Fruit fly (Drosophila melanogaster) whole organism, embryonic: Measurements from ENCODE around the gene shd.

Source experiments
- Ada2b ChIP-seq: fragments of 200-800 bp; sonication (Bioruptor generic); IDR thresholded peaks from 2 replicates; pipeline ENCODE4 v1.3.6; 2022; ENCODE audit warnings: missing biosample characterization, missing genetic modification characterization
- Blimp-1 ChIP-seq: fragments of 200-800 bp; sonication (Bioruptor generic); optimal IDR thresholded peaks from 3 replicates; lab custom pipeline; 2018; ENCODE audit warnings: missing biosample characterization, missing genetic modification characterization, mild to moderate bottlenecking, moderate library complexity, missing genetic modification reagents
- CG10366 ChIP-seq: fragments of 200-800 bp; sonication (Bioruptor generic); IDR thresholded peaks from 2 replicates; pipeline ENCODE4 v1.3.6; 2022; ENCODE audit warnings: missing biosample characterization, missing genetic modification characterization
- CG11504 ChIP-seq: fragments of 200-800 bp; sonication (Bioruptor generic); optimal IDR thresholded peaks from 3 replicates; lab custom pipeline; 2019; ENCODE audit warnings: missing biosample characterization, mild to moderate bottlenecking, missing genetic modification characterization, moderate library complexity
- CG12071 ChIP-seq: fragments of 200-800 bp; sonication (Bioruptor generic); optimal IDR thresholded peaks from 3 replicates; lab custom pipeline; 2018; ENCODE audit warnings: missing biosample characterization, mild to moderate bottlenecking, missing genetic modification characterization
- CG12391 ChIP-seq: fragments of 200-800 bp; sonication (Bioruptor generic); optimal IDR thresholded peaks from 3 replicates; lab custom pipeline; 2018; ENCODE audit warnings: missing biosample characterization, mild to moderate bottlenecking, missing genetic modification characterization, moderate library complexity
- CG14441 ChIP-seq: fragments of 200-800 bp; sonication (Bioruptor generic); IDR thresholded peaks from 2 replicates; pipeline ENCODE4 v1.3.6; 2022; ENCODE audit warnings: missing biosample characterization, missing genetic modification characterization
- CG15479 ChIP-seq: fragments of 200-800 bp; sonication (Bioruptor generic); optimal IDR thresholded peaks from 3 replicates; lab custom pipeline; 2019; ENCODE audit warnings: missing biosample characterization, mild to moderate bottlenecking, missing genetic modification characterization, moderate library complexity
- CG1603 ChIP-seq: fragments of 200-800 bp; sonication (Bioruptor generic); optimal IDR thresholded peaks from 2 replicates; lab custom pipeline; 2019; ENCODE audit warnings: missing biosample characterization, mild to moderate bottlenecking, missing genetic modification characterization, moderate library complexity
- CG18011 ChIP-seq: fragments of 200-800 bp; sonication (Bioruptor generic); optimal IDR thresholded peaks from 2 replicates; lab custom pipeline; 2017; ENCODE audit warnings: missing biosample characterization, missing genetic modification characterization, mild to moderate bottlenecking, moderate library complexity, missing genotype
- CG2199 ChIP-seq: fragments of 200-800 bp; sonication (Bioruptor generic); IDR thresholded peaks from 3 replicates; pipeline ENCODE4 v1.3.6; 2022; ENCODE audit warnings: missing biosample characterization, missing genetic modification characterization
- CG2875 ChIP-seq: fragments of 200-800 bp; sonication (Bioruptor generic); optimal IDR thresholded peaks from 2 replicates; lab custom pipeline; 2017; ENCODE audit warnings: missing biosample characterization, mild to moderate bottlenecking, missing genetic modification characterization, missing genetic modification reagents
- CG31441 ChIP-seq: fragments of 200-800 bp; sonication (Bioruptor generic); IDR thresholded peaks from 2 replicates; pipeline ENCODE4 v1.3.6; 2022; ENCODE audit warnings: missing biosample characterization, missing genetic modification characterization
- CG32772 ChIP-seq: fragments of 200-800 bp; sonication (Bioruptor generic); IDR thresholded peaks from 2 replicates; pipeline ENCODE4 v1.3.6; 2022; ENCODE audit warnings: missing biosample characterization, missing genetic modification characterization
- CG4617 ChIP-seq: fragments of 200-800 bp; sonication (Bioruptor generic); optimal IDR thresholded peaks from 3 replicates; lab custom pipeline; 2016; ENCODE audit warnings: missing biosample characterization, missing genetic modification characterization, borderline replicate concordance
- CG4730 ChIP-seq: fragments of 200-800 bp; sonication (Bioruptor generic); IDR thresholded peaks from 2 replicates; pipeline ENCODE4 v1.3.6; 2022; ENCODE audit warnings: missing biosample characterization, missing genetic modification characterization
- CG5953 ChIP-seq: fragments of 200-800 bp; sonication (Bioruptor generic); IDR thresholded peaks from 2 replicates; pipeline ENCODE4 v1.3.6; 2022; ENCODE audit warnings: missing biosample characterization, missing genetic modification characterization
- CG7839 ChIP-seq: fragments of 200-800 bp; sonication (Bioruptor generic); optimal IDR thresholded peaks from 3 replicates; lab custom pipeline; 2018; ENCODE audit warnings: missing biosample characterization, mild to moderate bottlenecking, missing genetic modification characterization, moderate library complexity
- CG8765 ChIP-seq: fragments of 200-800 bp; sonication (Bioruptor generic); IDR thresholded peaks from 2 replicates; pipeline ENCODE4 v1.3.6; 2022; ENCODE audit warnings: missing biosample characterization, missing genetic modification characterization
- Drgx ChIP-seq: fragments of 200-800 bp; sonication (Bioruptor generic); IDR thresholded peaks from 2 replicates; pipeline ENCODE4 v1.3.6; 2022; ENCODE audit warnings: missing biosample characterization, missing genetic modification characterization
- Fer2 ChIP-seq: fragments of 200-800 bp; sonication (Bioruptor generic); optimal IDR thresholded peaks from 2 replicates; lab custom pipeline; 2018; ENCODE audit warnings: missing biosample characterization, mild to moderate bottlenecking, missing genetic modification characterization, moderate library complexity
- H15 ChIP-seq: fragments of 200-800 bp; sonication (Bioruptor generic); IDR thresholded peaks from 3 replicates; pipeline ENCODE4 v1.3.6; 2022; ENCODE audit warnings: missing biosample characterization, missing genetic modification characterization
- Med ChIP-seq: fragments of 200-800 bp; sonication (Bioruptor generic); peaks from one replicate; lab custom pipeline; 2016; ENCODE audit warnings: missing biosample characterization, missing genetic modification characterization, mild to moderate bottlenecking, inconsistent platforms, moderate library complexity
- Myb ChIP-seq: fragments of 200-800 bp; sonication (Bioruptor generic); optimal IDR thresholded peaks from 2 replicates; lab custom pipeline; 2016; ENCODE audit warnings: missing biosample characterization, missing genetic modification characterization
- NfI ChIP-seq: fragments of 200-800 bp; sonication (Bioruptor generic); optimal IDR thresholded peaks from 3 replicates; lab custom pipeline; 2018; ENCODE audit warnings: missing biosample characterization, mild to moderate bottlenecking, missing genetic modification characterization, moderate library complexity
- Sox102F ChIP-seq: fragments of 200-800 bp; sonication (Bioruptor generic); optimal IDR thresholded peaks from 2 replicates; lab custom pipeline; 2018; ENCODE audit warnings: missing biosample characterization, mild to moderate bottlenecking, missing genetic modification characterization, moderate library complexity
- bsh ChIP-seq, 2 experiments: fragments of 200-800 bp; sonication (Bioruptor generic); optimal IDR thresholded peaks; 2 replicates each; lab custom pipeline; 2017 to 2018; ENCODE audit warnings: mild to moderate bottlenecking in 2 of 2, missing biosample characterization in 2 of 2, missing genetic modification characterization in 2 of 2, moderate library complexity in 1 of 2
- ci ChIP-seq: fragments of 200-800 bp; sonication (Bioruptor generic); IDR thresholded peaks from 3 replicates; pipeline ENCODE4 v1.3.6; 2022; ENCODE audit warnings: missing biosample characterization, missing genetic modification characterization
- corto ChIP-seq: fragments of 200-800 bp; sonication (Bioruptor generic); optimal IDR thresholded peaks from 2 replicates; lab custom pipeline; 2016; ENCODE audit warnings: missing biosample characterization, mild to moderate bottlenecking, missing genetic modification characterization, moderate library complexity
- croc ChIP-seq: fragments of 200-800 bp; sonication (Bioruptor generic); conservative IDR thresholded peaks from 3 replicates; pipeline ENCODE4 v1.3.6; 2022; ENCODE audit warnings: missing biosample characterization, missing genetic modification characterization
- crol ChIP-seq: fragments of 200-800 bp; sonication (Bioruptor generic); IDR thresholded peaks from 2 replicates; pipeline ENCODE4 v1.3.6; 2022; ENCODE audit warnings: missing biosample characterization, missing genetic modification characterization
- dmrt99B ChIP-seq: fragments of 200-800 bp; sonication (Bioruptor generic); optimal IDR thresholded peaks from 2 replicates; lab custom pipeline; 2018; ENCODE audit warnings: missing biosample characterization, mild to moderate bottlenecking, missing genetic modification characterization, moderate library complexity
- dysf ChIP-seq: fragments of 200-800 bp; sonication (Bioruptor generic); IDR thresholded peaks from 3 replicates; pipeline ENCODE4 v1.3.6; 2022; ENCODE audit warnings: missing biosample characterization, missing genetic modification characterization
- fd96Cb ChIP-seq: fragments of 200-800 bp; sonication (Bioruptor generic); optimal IDR thresholded peaks from 2 replicates; lab custom pipeline; 2018; ENCODE audit warnings: missing biosample characterization, mild to moderate bottlenecking, missing genetic modification characterization, moderate library complexity
- gce ChIP-seq: fragments of 200-800 bp; sonication (Bioruptor generic); IDR thresholded peaks from 3 replicates; pipeline ENCODE4 v1.3.6; 2022; ENCODE audit warnings: missing biosample characterization, missing genetic modification characterization
- gem ChIP-seq: fragments of 200-800 bp; sonication (Bioruptor generic); optimal IDR thresholded peaks from 2 replicates; lab custom pipeline; 2019; ENCODE audit warnings: missing biosample characterization, mild to moderate bottlenecking, missing genetic modification characterization, moderate library complexity
- hkb ChIP-seq, 2 experiments: fragments of 200-800 bp in 1 of 2; fragments of >200 bp in 1 of 2; sonication (Bioruptor generic) in 1 of 2; IDR thresholded peaks in 1 of 2; optimal IDR thresholded peaks in 1 of 2; 2 replicates each; pipeline versions ENCODE4 v1.3.6 to Lab custom; 2017 to 2022; ENCODE audit warnings: missing biosample characterization in 1 of 2, missing genetic modification characterization in 1 of 2
- jumu ChIP-seq: fragments of 200-800 bp; sonication (Bioruptor generic); optimal IDR thresholded peaks from 3 replicates; lab custom pipeline; 2016; ENCODE audit warnings: missing biosample characterization, missing genetic modification characterization
- kni ChIP-seq: fragments of 200-800 bp; sonication (Bioruptor generic); optimal IDR thresholded peaks from 3 replicates; lab custom pipeline; 2017; ENCODE audit warnings: mild to moderate bottlenecking, missing biosample characterization, missing genetic modification reagents, missing genetic modification characterization
- lbe ChIP-seq: fragments of 200-800 bp; sonication (Bioruptor generic); optimal IDR thresholded peaks from 2 replicates; lab custom pipeline; 2016; ENCODE audit warnings: missing biosample characterization, mild to moderate bottlenecking, missing genetic modification characterization
- otp ChIP-seq: fragments of 200-800 bp; sonication (Bioruptor generic); IDR thresholded peaks from 3 replicates; pipeline ENCODE4, ENCODE4 v1.3.6; 2022; ENCODE audit warnings: missing biosample characterization, missing genetic modification characterization
- phol ChIP-seq: fragments of 200-800 bp; sonication (Bioruptor generic); optimal IDR thresholded peaks from 3 replicates; lab custom pipeline; 2018; ENCODE audit warnings: missing biosample characterization, mild to moderate bottlenecking, missing genetic modification characterization, moderate library complexity
- pros ChIP-seq: fragments of 200-800 bp; sonication (Bioruptor generic); optimal IDR thresholded peaks from 3 replicates; lab custom pipeline; 2019; ENCODE audit warnings: missing biosample characterization, mild to moderate bottlenecking, missing genetic modification characterization, moderate library complexity
- ro ChIP-seq: fragments of 200-800 bp; sonication (Bioruptor generic); IDR thresholded peaks from 2 replicates; pipeline ENCODE4 v1.3.6; 2022; ENCODE audit warnings: missing biosample characterization, missing genetic modification characterization
- sens ChIP-seq: fragments of 200-800 bp; sonication (Bioruptor generic); peaks from one replicate; lab custom pipeline; 2016; ENCODE audit warnings: missing biosample characterization, missing genetic modification characterization
- sim ChIP-seq: fragments of 200-800 bp; sonication (Bioruptor generic); IDR thresholded peaks from 2 replicates; pipeline ENCODE4 v1.3.6; 2022; ENCODE audit warnings: missing biosample characterization, missing genetic modification characterization
- stc ChIP-seq: fragments of 200-800 bp; sonication (Bioruptor generic); IDR thresholded peaks from 2 replicates; pipeline ENCODE4 v1.3.6; 2022; ENCODE audit warnings: missing biosample characterization, missing genetic modification characterization

Gene shd

dm6 chr3L:14635564-14635937, 21.3 kb downstream of the shd start (continued):
- TF ChIP-seq CG18011 (GFP tag; lab: Kevin White, UChicago) (no peak), CG15479 (GFP tag; lab: Kevin White, UChicago) (peak; percentile 44), gce (GFP tag; lab: Robert Waterston, UW) (no peak), otp (GFP tag; lab: Robert Waterston, UW) (no peak), CG5953 (GFP tag; lab: Robert Waterston, UW) (0 out of 2 replicates have a peak, but pooled peaks have one; percentile 14), CG4617 (GFP tag; lab: Kevin White, UChicago) (no peak), gem (tag; lab: Kevin White, UChicago) (no peak), Myb (GFP tag; lab: Kevin White, UChicago) (no peak), kni (GFP tag; lab: Kevin White, UChicago) (no peak), Med (GFP tag; lab: Kevin White, UChicago) (peak; percentile 76), CG10366 (GFP tag; lab: Robert Waterston, UW) (no peak)

dm6 chr3L:14636740-14637189, 22.5 kb downstream of the shd start:
- TF ChIP-seq dysf (peak; percentile 39; the same call in 1 of the 3 replicates), CG12391 (tag; lab: Kevin White, UChicago) (peak; percentile 12), fd96Cb (tag; lab: Kevin White, UChicago) (peak; percentile 12), hkb (optimal IDR thresholded peaks at IDR 0.05; lab: Kevin White, UChicago) (no peak), hkb (GFP tag; IDR thresholded peaks at IDR 0.05; lab: Robert Waterston, UW) (0 out of 2 replicates have a peak, but pooled peaks have one; percentile 17), H15 (GFP tag; lab: Robert Waterston, UW) (0 out of 3 replicates have a peak, but pooled peaks have one; percentile 26), CG2199 (GFP tag; lab: Robert Waterston, UW) (0 out of 3 replicates have a peak, but pooled peaks have one; percentile 43), phol (tag; lab: Kevin White, UChicago) (peak; percentile 17), Fer2 (tag; lab: Kevin White, UChicago) (no peak), Drgx (GFP tag; lab: Robert Waterston, UW) (peak; percentile 89), CG12071 (no peak), stc (GFP tag; lab: Robert Waterston, UW) (peak; percentile 11; the same call in 1 of the 2 replicates), crol (peak; percentile 30; the same call in 1 of the 2 replicates), pros (GFP tag; lab: Kevin White, UChicago) (no peak), bsh (GFP tag; optimal IDR thresholded peaks at IDR 0.05; lab: Kevin White, UChicago) (peak; percentile 13 to 84), croc (no peak), NfI (GFP tag; lab: Kevin White, UChicago) (no peak), jumu (no peak), CG32772 (GFP tag; lab: Robert Waterston, UW) (no peak), CG1603 (peak; percentile 42), gem (tag; lab: Kevin White, UChicago) (peak; percentile 29), Ada2b (GFP tag; lab: Robert Waterston, UW) (no peak), Blimp-1 (peak; percentile 28), lbe (GFP tag; lab: Kevin White, UChicago) (peak; percentile 76), CG14441 (GFP tag; lab: Robert Waterston, UW) (peak; percentile 33; the same call in 1 of the 2 replicates), CG31441 (0 out of 2 replicates have a peak, but pooled peaks have one; percentile 25), Sox102F (GFP tag; lab: Kevin White, UChicago) (peak; percentile 20), corto (peak; percentile 78), ci (GFP tag; lab: Robert Waterston, UW) (0 out of 3 replicates have a peak, but pooled peaks have one; percentile 15), sim (GFP tag; lab: Robert Waterston, UW) (0 out of 2 replicates have a peak, but pooled peaks have one; percentile 26), CG7839 (tag; lab: Kevin White, UChicago) (peak; percentile 6), Med (GFP tag; lab: Kevin White, UChicago) (peak; percentile 43), ro (GFP tag; lab: Robert Waterston, UW) (0 out of 2 replicates have a peak, but pooled peaks have one; percentile 12), CG4730 (0 out of 2 replicates have a peak, but pooled peaks have one; percentile 19), CG8765 (GFP tag; lab: Robert Waterston, UW) (no peak), CG2875 (GFP tag; lab: Kevin White, UChicago) (no peak), CG11504 (tag; lab: Kevin White, UChicago) (peak; percentile 30), sens (GFP tag; lab: Kevin White, UChicago) (peak; percentile 70), dmrt99B (tag; lab: Kevin White, UChicago) (peak; percentile 19)
